Fruit fly (Drosophila melanogaster): Measurements from ENCODE around the gene PH4alphaNE3.

PH4alphaNE3 gene

DNA sequence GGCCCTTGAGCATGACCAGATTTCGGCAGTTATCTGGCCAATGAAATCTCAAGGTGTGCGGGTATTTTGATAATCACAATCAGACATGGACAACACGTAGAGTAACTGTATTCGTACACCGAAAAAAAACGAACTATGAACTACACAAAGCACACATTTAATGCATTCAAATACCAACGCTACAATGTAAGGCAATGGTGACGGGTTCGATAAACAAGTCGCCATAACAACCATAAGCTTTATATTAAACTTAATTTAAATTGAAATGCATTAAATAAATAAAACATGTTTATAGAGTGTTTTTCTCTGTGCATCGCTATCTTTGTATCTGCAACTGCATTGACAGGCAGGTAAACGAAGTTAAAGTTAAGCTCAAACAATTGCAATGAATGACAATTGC lies 13.7 kb upstream of the PH4alphaNE3 start:
- TF ChIP-seq psq (optimal IDR thresholded peaks at IDR 0.05) (no peak), pan (optimal IDR thresholded peaks at IDR 0.05) (no peak), Dll (optimal IDR thresholded peaks at IDR 0.05) (no peak), CG8478 (optimal IDR thresholded peaks at IDR 0.05) (no peak), EcR (GFP tag; optimal IDR thresholded peaks at IDR 0.05) (no peak), usp (GFP tag; optimal IDR thresholded peaks at IDR 0.05) (no peak)

dm6 chr3R:30590845-30591244 lies 13.1 kb upstream of the PH4alphaNE3 start:
- TF ChIP-seq pan (optimal IDR thresholded peaks at IDR 0.05) (no peak), EcR (GFP tag; optimal IDR thresholded peaks at IDR 0.05) (no peak), psq (optimal IDR thresholded peaks at IDR 0.05) (no peak)

DNA sequence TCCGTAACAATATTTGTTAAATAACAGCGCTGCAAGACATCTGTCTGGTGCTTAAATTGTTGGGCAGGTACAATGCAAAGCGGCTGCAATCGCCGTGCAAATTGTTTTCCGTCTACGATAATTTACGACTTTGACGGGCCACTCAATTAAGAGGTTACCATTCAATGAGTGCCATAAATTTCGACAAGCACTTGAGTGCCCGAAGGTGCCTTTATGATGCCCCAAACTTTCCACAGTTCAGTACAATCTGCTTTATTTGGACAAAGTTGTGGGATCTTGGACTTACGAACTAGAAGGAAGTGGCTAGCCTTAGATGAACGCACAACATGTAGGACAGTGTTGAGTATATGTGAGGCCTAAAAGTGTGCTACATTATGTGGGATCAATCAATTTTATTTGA lies 11.2 kb upstream of the PH4alphaNE3 start:
- no peak for TF ChIP-seq psq (optimal IDR thresholded peaks at IDR 0.05)
- TF ChIP-seq CG8478 (optimal IDR thresholded peaks at IDR 0.05), result no peak
- no peak for TF ChIP-seq pan (optimal IDR thresholded peaks at IDR 0.05)
- TF ChIP-seq usp (GFP tag; optimal IDR thresholded peaks at IDR 0.05), result no peak
- TF ChIP-seq Dll (optimal IDR thresholded peaks at IDR 0.05), result no peak
- no peak for TF ChIP-seq EcR (GFP tag; optimal IDR thresholded peaks at IDR 0.05)

dm6 chr3R:30596704-30597103 lies 7.3 kb upstream of the PH4alphaNE3 start, which contains the start of gene CG31019:
Gene CG31019, plus strand, starts transcription at chr3R:30597004.
- TF ChIP-seq CG8478 (optimal IDR thresholded peaks at IDR 0.05) (no peak), psq (optimal IDR thresholded peaks at IDR 0.05) (no peak), EcR (GFP tag; optimal IDR thresholded peaks at IDR 0.05) (no peak), Dll (optimal IDR thresholded peaks at IDR 0.05) (no peak), pan (optimal IDR thresholded peaks at IDR 0.05) (no peak), usp (GFP tag; optimal IDR thresholded peaks at IDR 0.05) (no peak)

DNA sequence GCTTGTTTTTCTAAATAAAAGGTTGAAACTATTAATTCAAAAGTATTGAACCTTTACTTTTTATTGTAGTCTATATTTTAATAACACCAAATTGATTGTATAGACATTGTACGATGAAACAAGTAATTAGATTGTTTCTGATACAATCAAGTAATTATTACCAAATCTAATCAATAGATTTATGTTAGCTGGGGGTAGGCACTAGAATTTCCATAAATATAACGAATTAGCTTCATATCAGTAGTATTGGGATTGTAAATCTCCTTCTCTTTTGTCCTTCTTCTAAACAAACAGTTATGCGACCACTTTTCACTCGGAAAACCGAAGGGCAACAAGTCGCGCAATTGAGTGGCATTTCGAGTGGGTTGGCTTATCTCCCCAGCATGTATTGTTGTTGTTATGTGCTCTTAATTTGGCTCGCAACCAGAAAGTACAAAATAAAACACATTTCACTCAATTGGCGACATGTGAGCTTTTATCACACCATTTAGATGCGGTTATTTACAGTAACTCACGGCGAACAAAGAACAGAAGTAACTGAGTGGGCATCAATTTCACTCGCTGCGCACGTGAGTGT lies 4.5 kb upstream of the PH4alphaNE3 start:
- TF ChIP-seq CG8478 (optimal IDR thresholded peaks at IDR 0.05) (no peak), Dll (optimal IDR thresholded peaks at IDR 0.05) (no peak), psq (optimal IDR thresholded peaks at IDR 0.05) (no peak), usp (GFP tag; optimal IDR thresholded peaks at IDR 0.05) (no peak), EcR (GFP tag; optimal IDR thresholded peaks at IDR 0.05) (no peak), pan (optimal IDR thresholded peaks at IDR 0.05) (no peak)

DNA sequence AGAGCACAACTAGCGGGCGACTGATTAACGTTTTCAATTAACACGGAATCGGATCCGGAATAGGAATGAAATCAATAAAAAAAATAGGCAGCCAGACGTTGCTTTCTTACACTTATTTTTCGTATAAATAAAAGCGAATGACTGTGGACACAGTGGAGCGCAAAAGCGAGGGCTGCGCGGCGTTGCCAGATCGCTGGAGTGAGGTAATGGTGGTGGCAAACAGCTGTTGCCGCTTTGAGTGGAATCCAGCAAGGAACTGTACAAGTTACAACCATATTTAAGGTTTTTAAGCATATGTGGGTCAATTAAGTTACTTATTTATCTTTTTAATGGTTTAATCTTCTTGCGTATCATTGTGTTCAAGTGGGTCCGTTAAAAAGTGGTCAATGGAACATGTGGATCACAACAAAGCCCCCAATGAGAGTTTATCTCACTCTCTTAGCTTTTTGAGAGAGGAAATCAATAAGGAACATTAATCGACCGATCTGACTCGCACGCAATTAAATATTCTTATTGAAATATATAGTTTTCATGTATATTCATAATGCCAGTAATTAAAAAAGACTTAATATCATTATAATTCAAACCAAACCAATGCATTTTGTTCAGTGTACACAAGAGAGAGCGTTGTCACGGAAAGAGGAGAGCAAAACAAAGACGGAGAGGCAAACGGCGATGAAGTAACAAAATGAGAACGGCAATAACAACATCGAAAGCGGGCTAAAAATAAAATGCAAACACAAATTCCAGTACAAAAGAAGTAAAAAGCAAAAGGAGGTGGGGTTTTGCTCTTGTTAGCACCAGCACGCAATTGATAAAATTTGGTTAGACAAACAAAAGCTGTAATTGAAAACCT lies 3.6 kb upstream of the PH4alphaNE3 start:
- TF ChIP-seq psq (optimal IDR thresholded peaks at IDR 0.05) (peak; percentile 27), pan (optimal IDR thresholded peaks at IDR 0.05) (no peak)

- no peak for TF ChIP-seq Dll (optimal IDR thresholded peaks at IDR 0.05)
- no peak for TF ChIP-seq pan (optimal IDR thresholded peaks at IDR 0.05)
- TF ChIP-seq EcR (GFP tag; optimal IDR thresholded peaks at IDR 0.05), result no peak
These were observed 2.3 kb upstream of the PH4alphaNE3 start, which contains the start of the genes CG2246 and CG31021 for dm6 chr3R:30601440-30602256. Gene CG2246, minus strand, starts transcription at chr3R:30601489. Gene CG31021, plus strand, starts transcription at chr3R:30602206.

- no peak for TF ChIP-seq usp (GFP tag; optimal IDR thresholded peaks at IDR 0.05)
These were observed 1.9 kb downstream of the PH4alphaNE3 start, which contains the start of gene CG31016 for dm6 chr3R:30605889-30606288. Gene CG31016, plus strand, starts transcription at chr3R:30606189.

- TF ChIP-seq EcR (GFP tag; optimal IDR thresholded peaks at IDR 0.05) (no peak), psq (optimal IDR thresholded peaks at IDR 0.05) (no peak), usp (GFP tag; optimal IDR thresholded peaks at IDR 0.05) (no peak), CG8478 (optimal IDR thresholded peaks at IDR 0.05) (no peak), Dll (optimal IDR thresholded peaks at IDR 0.05) (no peak), pan (optimal IDR thresholded peaks at IDR 0.05) (no peak)
These were observed 12.3 kb downstream of the PH4alphaNE3 start for dm6 chr3R:30616098-30616857.

DNA sequence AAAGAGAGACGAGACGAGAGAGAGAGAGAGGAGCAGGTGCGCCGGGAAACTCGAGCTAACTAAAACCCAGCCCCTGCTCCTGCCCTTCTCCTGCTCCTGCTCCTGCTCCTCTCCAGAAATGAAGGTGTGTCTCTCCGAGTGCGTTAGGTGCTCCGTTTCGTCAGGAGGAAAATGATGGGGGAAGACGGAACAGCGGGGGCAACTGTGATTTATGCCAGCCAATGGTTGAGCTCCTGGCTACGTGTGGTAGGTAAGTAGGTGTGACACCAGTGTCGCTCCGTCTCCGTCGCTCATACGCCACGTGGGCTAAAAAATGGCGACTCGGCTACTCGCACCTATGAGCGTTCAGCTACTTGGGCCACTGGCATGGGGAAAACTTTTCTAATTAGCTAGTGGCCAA lies 13.5 kb downstream of the PH4alphaNE3 start:
- no peak for TF ChIP-seq psq (optimal IDR thresholded peaks at IDR 0.05)
- TF ChIP-seq usp (GFP tag; optimal IDR thresholded peaks at IDR 0.05), result no peak
- no peak for TF ChIP-seq Dll (optimal IDR thresholded peaks at IDR 0.05)
- TF ChIP-seq EcR (GFP tag; optimal IDR thresholded peaks at IDR 0.05), result no peak
- TF ChIP-seq pan (optimal IDR thresholded peaks at IDR 0.05), result no peak
- TF ChIP-seq CG8478 (optimal IDR thresholded peaks at IDR 0.05), result no peak

DNA sequence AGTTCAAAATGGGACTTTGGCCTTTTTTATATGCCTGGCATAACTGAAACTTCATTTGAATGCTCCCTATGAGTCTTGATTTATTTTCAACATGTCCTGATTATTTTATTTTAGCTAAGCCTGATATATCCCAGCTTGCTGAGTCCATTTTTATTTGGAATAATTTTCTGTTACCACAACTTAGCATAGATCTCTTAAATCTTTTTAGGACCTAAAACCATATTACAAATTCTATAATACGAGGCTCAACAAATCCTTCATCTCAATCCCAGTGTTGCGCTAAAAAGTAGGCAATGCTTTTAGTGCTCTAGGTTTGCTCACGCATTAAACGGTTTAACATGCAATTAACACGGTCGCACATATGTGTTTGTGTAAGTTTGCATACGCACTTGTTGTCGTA lies 17.8 kb downstream of the PH4alphaNE3 start, which contains the start of gene CG44954:
Gene CG44954, minus strand, starts transcription at position 101 of the 400 bp plus-strand sequence.
- TF ChIP-seq CG8478 (optimal IDR thresholded peaks at IDR 0.05) (no peak), pan (optimal IDR thresholded peaks at IDR 0.05) (no peak), EcR (GFP tag; optimal IDR thresholded peaks at IDR 0.05) (no peak), psq (optimal IDR thresholded peaks at IDR 0.05) (no peak), Dll (optimal IDR thresholded peaks at IDR 0.05) (no peak), usp (GFP tag; optimal IDR thresholded peaks at IDR 0.05) (no peak)
